Fruit fly (Drosophila melanogaster) whole organism, embryonic: ENCODE results near the gene Or67a.
A peak's percentile ranks its signal among the peaks of the same experiment; 100 is the strongest.

Source experiments
- Abd-B ChIP-seq: fragments of 200-800 bp; sonication (Bioruptor generic); optimal IDR thresholded peaks from 2 replicates; lab custom pipeline; 2018; ENCODE audit warnings: missing biosample characterization, mild to moderate bottlenecking, missing genetic modification characterization, moderate library complexity
- Aef1 ChIP-seq: fragments of 200-800 bp; sonication (Bioruptor generic); IDR thresholded peaks from 3 replicates; pipeline ENCODE4 v1.3.6; 2022; ENCODE audit warnings: missing biosample characterization, missing genetic modification characterization
- Bdp1 ChIP-seq: fragments of 200-800 bp; sonication (Bioruptor generic); optimal IDR thresholded peaks from 3 replicates; lab custom pipeline; 2016; ENCODE audit warnings: missing biosample characterization, missing genetic modification characterization
- CG10321 ChIP-seq: fragments of 200-800 bp; sonication (Bioruptor generic); IDR thresholded peaks from 2 replicates; pipeline ENCODE4 v1.3.6; 2022; ENCODE audit warnings: missing biosample characterization, missing genetic modification characterization
- CG10366 ChIP-seq: fragments of 200-800 bp; sonication (Bioruptor generic); IDR thresholded peaks from 2 replicates; pipeline ENCODE4 v1.3.6; 2022; ENCODE audit warnings: missing biosample characterization, missing genetic modification characterization
- CG12391 ChIP-seq: fragments of 200-800 bp; sonication (Bioruptor generic); optimal IDR thresholded peaks from 3 replicates; lab custom pipeline; 2018; ENCODE audit warnings: missing biosample characterization, mild to moderate bottlenecking, missing genetic modification characterization, moderate library complexity
- CG14050 ChIP-seq: fragments of 200-800 bp; sonication (Bioruptor generic); IDR thresholded peaks from 3 replicates; pipeline ENCODE4 v1.3.6; 2022; ENCODE audit warnings: missing biosample characterization, missing genetic modification characterization
- CG16779 ChIP-seq: fragments of 200-800 bp; sonication (Bioruptor generic); IDR thresholded peaks from 2 replicates; pipeline ENCODE4 v1.3.6; 2022; ENCODE audit warnings: missing biosample characterization, missing genetic modification characterization
- CG17361 ChIP-seq: fragments of 200-800 bp; sonication (Bioruptor generic); IDR thresholded peaks from 3 replicates; pipeline ENCODE4 v1.3.6; 2022; ENCODE audit warnings: missing biosample characterization, missing genetic modification characterization
- CG18599 ChIP-seq: fragments of 200-800 bp; sonication (Bioruptor generic); optimal IDR thresholded peaks from 3 replicates; lab custom pipeline; 2017; ENCODE audit warnings: missing biosample characterization, missing genetic modification characterization, mild to moderate bottlenecking, moderate library complexity, missing genetic modification reagents
- CG2678 ChIP-seq: fragments of 200-800 bp; sonication (Bioruptor generic); optimal IDR thresholded peaks from 3 replicates; lab custom pipeline; 2019; ENCODE audit warnings: missing biosample characterization, mild to moderate bottlenecking, missing genetic modification characterization, moderate library complexity
- CG30403 ChIP-seq: fragments of 200-800 bp; sonication (Bioruptor generic); optimal IDR thresholded peaks from 3 replicates; lab custom pipeline; 2016; ENCODE audit warnings: missing biosample characterization, missing genetic modification characterization
- CG3065 ChIP-seq: fragments of 200-800 bp; sonication (Bioruptor generic); optimal IDR thresholded peaks from 2 replicates; lab custom pipeline; 2016; ENCODE audit warnings: missing biosample characterization, missing genetic modification characterization
- CG4820 ChIP-seq: fragments of 200-800 bp; sonication (Bioruptor generic); optimal IDR thresholded peaks from 3 replicates; lab custom pipeline; 2016; ENCODE audit warnings: missing biosample characterization, missing genetic modification characterization
- CG6683 ChIP-seq: fragments of 200-800 bp; sonication (Bioruptor generic); optimal IDR thresholded peaks from 2 replicates; lab custom pipeline; 2017; ENCODE audit warnings: missing biosample characterization, mild to moderate bottlenecking, missing genetic modification characterization, missing genetic modification reagents
- CG6689 ChIP-seq: fragments of 200-800 bp; sonication (Bioruptor generic); IDR thresholded peaks from 2 replicates; pipeline ENCODE4 v1.3.6; 2022; ENCODE audit warnings: missing biosample characterization, missing genetic modification characterization
- CG9817 ChIP-seq: fragments of 200-800 bp; sonication (Bioruptor generic); optimal IDR thresholded peaks from 2 replicates; lab custom pipeline; 2018; ENCODE audit warnings: missing biosample characterization, mild to moderate bottlenecking, missing genetic modification characterization, moderate library complexity
- CoRest ChIP-seq: fragments of 200-800 bp; sonication (Bioruptor generic); optimal IDR thresholded peaks from 3 replicates; lab custom pipeline; 2018; ENCODE audit warnings: missing biosample characterization, mild to moderate bottlenecking, missing genetic modification characterization, moderate library complexity
- D19A ChIP-seq: fragments of 200-800 bp; optimal IDR thresholded peaks from 3 replicates; lab custom pipeline; 2019; ENCODE audit warnings: missing biosample characterization, mild to moderate bottlenecking, missing genetic modification characterization, moderate library complexity
- Dad ChIP-seq: fragments of 200-800 bp; sonication (Bioruptor generic); optimal IDR thresholded peaks from 3 replicates; lab custom pipeline; 2016; ENCODE audit warnings: missing biosample characterization, missing genetic modification characterization
- Dek ChIP-seq: fragments of 200-800 bp; sonication (Bioruptor generic); optimal IDR thresholded peaks from 3 replicates; lab custom pipeline; 2019; ENCODE audit warnings: missing biosample characterization, mild to moderate bottlenecking, missing genetic modification characterization, moderate library complexity
- Ets97D ChIP-seq: fragments of 200-800 bp; sonication (Bioruptor generic); optimal IDR thresholded peaks from 3 replicates; lab custom pipeline; 2016; ENCODE audit warnings: missing biosample characterization, missing genetic modification characterization
- H2.0 ChIP-seq: fragments of 200-800 bp; sonication (Bioruptor generic); IDR thresholded peaks from 2 replicates; pipeline ENCODE4 v1.3.6; 2022; ENCODE audit warnings: missing biosample characterization, missing genetic modification characterization
- MBD-R2 ChIP-seq: fragments of 200-800 bp; sonication (Bioruptor generic); IDR thresholded peaks from 2 replicates; pipeline ENCODE4 v1.3.6; 2022; ENCODE audit warnings: missing biosample characterization, missing genetic modification characterization
- Mrtf ChIP-seq: fragments of 200-800 bp; sonication (Bioruptor generic); IDR thresholded peaks from 3 replicates; pipeline ENCODE4 v1.3.6; 2022; ENCODE audit warnings: missing biosample characterization, missing genetic modification characterization
- NK7.1 ChIP-seq: fragments of 200-800 bp; sonication (Bioruptor generic); optimal IDR thresholded peaks from 3 replicates; lab custom pipeline; 2016; ENCODE audit warnings: missing biosample characterization, missing genetic modification characterization
- Sin3A ChIP-seq: fragments of >200 bp; optimal IDR thresholded peaks from 2 replicates; lab custom pipeline; 2018
- Spps ChIP-seq: fragments of 200-800 bp; sonication (Bioruptor generic); optimal IDR thresholded peaks from 2 replicates; lab custom pipeline; 2018; ENCODE audit warnings: missing biosample characterization, mild to moderate bottlenecking, missing genetic modification characterization
- Stat92E ChIP-seq, 3 experiments: fragments of >200 bp in 2 of 3; fragments of 200-800 bp in 1 of 3; sonication (Bioruptor generic) in 1 of 3; optimal IDR thresholded peaks; 2 replicates each; lab custom pipeline; 2017 to 2019; ENCODE audit warnings: missing biosample characterization in 3 of 3, missing genetic modification characterization in 3 of 3, mild to moderate bottlenecking in 1 of 3, moderate library complexity in 1 of 3
- TFAM ChIP-seq: fragments of 200-800 bp; sonication (Bioruptor generic); optimal IDR thresholded peaks from 2 replicates; lab custom pipeline; 2017; ENCODE audit warnings: missing biosample characterization, missing genetic modification characterization, inconsistent platforms
- al ChIP-seq: fragments of 200-800 bp; sonication (Bioruptor generic); IDR thresholded peaks from 2 replicates; pipeline ENCODE4 v1.3.6; 2022; ENCODE audit warnings: missing biosample characterization, missing genetic modification characterization
- ap ChIP-seq: fragments of 200-800 bp; sonication (Bioruptor generic); IDR thresholded peaks from 2 replicates; pipeline ENCODE4 v1.3.6; 2022; ENCODE audit warnings: missing biosample characterization, missing genetic modification characterization
- ash1 ChIP-seq: fragments of 200-800 bp; sonication (Bioruptor generic); optimal IDR thresholded peaks from 2 replicates; lab custom pipeline; 2018; ENCODE audit warnings: missing biosample characterization, mild to moderate bottlenecking, missing genetic modification characterization
- bab2 ChIP-seq: fragments of 200-800 bp; sonication (Bioruptor generic); optimal IDR thresholded peaks from 2 replicates; lab custom pipeline; 2016; ENCODE audit warnings: missing biosample characterization, missing genetic modification characterization
- bbx ChIP-seq: fragments of 200-800 bp; sonication (Bioruptor generic); IDR thresholded peaks from 2 replicates; pipeline ENCODE4 v1.3.6; 2022; ENCODE audit warnings: missing biosample characterization, missing genetic modification characterization; ENCODE audit not compliant: partially characterized antibody
- bsh ChIP-seq, 2 experiments: fragments of 200-800 bp; sonication (Bioruptor generic); optimal IDR thresholded peaks; 2 replicates each; lab custom pipeline; 2017 to 2018; ENCODE audit warnings: mild to moderate bottlenecking in 2 of 2, missing biosample characterization in 2 of 2, missing genetic modification characterization in 2 of 2, moderate library complexity in 1 of 2
- crp ChIP-seq, 2 experiments: fragments of 200-800 bp; sonication (Bioruptor generic); optimal IDR thresholded peaks; 2 replicates in 1 of 2; 3 replicates in 1 of 2; lab custom pipeline; 2017; ENCODE audit warnings: missing biosample characterization in 2 of 2, missing genetic modification characterization in 2 of 2, mild to moderate bottlenecking in 1 of 2, moderate library complexity in 1 of 2
- gsb-n ChIP-seq: fragments of 200-800 bp; sonication (Bioruptor generic); optimal IDR thresholded peaks from 3 replicates; lab custom pipeline; 2018; ENCODE audit warnings: missing biosample characterization, mild to moderate bottlenecking, missing genetic modification characterization
- her ChIP-seq: fragments of 200-800 bp; sonication (Bioruptor generic); optimal IDR thresholded peaks from 2 replicates; lab custom pipeline; 2016; ENCODE audit warnings: missing biosample characterization, missing genetic modification characterization
- hkb ChIP-seq, 2 experiments: fragments of 200-800 bp in 1 of 2; fragments of >200 bp in 1 of 2; sonication (Bioruptor generic) in 1 of 2; IDR thresholded peaks in 1 of 2; optimal IDR thresholded peaks in 1 of 2; 2 replicates each; pipeline versions ENCODE4 v1.3.6 to Lab custom; 2017 to 2022; ENCODE audit warnings: missing biosample characterization in 1 of 2, missing genetic modification characterization in 1 of 2
- ind ChIP-seq: fragments of 200-800 bp; sonication (Bioruptor generic); optimal IDR thresholded peaks from 3 replicates; lab custom pipeline; 2016; ENCODE audit warnings: missing biosample characterization, missing genetic modification characterization
- klu ChIP-seq: fragments of 200-800 bp; sonication (Bioruptor generic); IDR thresholded peaks from 2 replicates; pipeline ENCODE4 v1.3.6; 2022; ENCODE audit warnings: missing biosample characterization, missing genetic modification characterization
- lola ChIP-seq, 3 experiments: fragments of >200 bp in 2 of 3; fragments of 200-800 bp in 1 of 3; sonication (Bioruptor generic) in 1 of 3; optimal IDR thresholded peaks; 2 replicates each; lab custom pipeline; 2017 to 2019; ENCODE audit warnings: missing biosample characterization in 3 of 3, missing genetic modification characterization in 3 of 3, mild to moderate bottlenecking in 1 of 3, moderate library complexity in 1 of 3
- pan ChIP-seq, 4 experiments: fragments of >200 bp in 3 of 4; fragments of 200-800 bp in 1 of 4; sonication (Bioruptor generic) in 1 of 4; optimal IDR thresholded peaks in 3 of 4; IDR thresholded peaks in 1 of 4; 2 replicates each; pipeline versions ENCODE4 v1.3.6 to Lab custom; 2017 to 2022; ENCODE audit warnings: missing biosample characterization in 2 of 4, missing genetic modification characterization in 2 of 4, mixed read lengths in 1 of 4
- pzg ChIP-seq: fragments of 200-800 bp; sonication (Bioruptor generic); optimal IDR thresholded peaks from 3 replicates; lab custom pipeline; 2018; ENCODE audit warnings: missing biosample characterization, mild to moderate bottlenecking, missing genetic modification characterization, moderate library complexity
- run ChIP-seq: fragments of 200-800 bp; sonication (Bioruptor generic); optimal IDR thresholded peaks from 3 replicates; lab custom pipeline; 2018; ENCODE audit warnings: missing biosample characterization, mild to moderate bottlenecking, missing genetic modification characterization
- tgo ChIP-seq: fragments of 200-800 bp; sonication (Bioruptor generic); IDR thresholded peaks from 3 replicates; pipeline ENCODE4 v1.3.6; 2022; ENCODE audit warnings: missing biosample characterization, missing genetic modification characterization
- vvl ChIP-seq: fragments of 200-800 bp; sonication (Bioruptor generic); IDR thresholded peaks from 2 replicates; pipeline ENCODE4 v1.3.6; 2022; ENCODE audit warnings: missing biosample characterization, missing genetic modification characterization
- wek ChIP-seq: fragments of 200-800 bp; sonication (Bioruptor generic); optimal IDR thresholded peaks from 3 replicates; lab custom pipeline; 2018; ENCODE audit warnings: missing biosample characterization, mild to moderate bottlenecking, missing genetic modification characterization, moderate library complexity
- zfh2 ChIP-seq: fragments of 200-800 bp; sonication (Bioruptor generic); optimal IDR thresholded peaks from 2 replicates; lab custom pipeline; 2016; ENCODE audit warnings: missing biosample characterization, missing genetic modification characterization

The Or67a gene

dm6 chr3L:9508653-9509036 is 20.2 kb upstream of the Or67a start (continued):
- peak in 1 of 2 experiments; percentile 75 for TF ChIP-seq bsh (GFP tag; optimal IDR thresholded peaks at IDR 0.05; lab: Kevin White, UChicago)
- TF ChIP-seq CG30403 (GFP tag; lab: Kevin White, UChicago): peak; percentile 22
- peak; percentile 32; the same call in 1 of the 3 replicates for TF ChIP-seq tgo
- TF ChIP-seq CG10321 (GFP tag; lab: Robert Waterston, UW): no peak
- TF ChIP-seq CG6689: peak; percentile 51
- peak; percentile 2 for TF ChIP-seq zfh2 (GFP tag; lab: Kevin White, UChicago)
- TF ChIP-seq CG6683: peak; percentile 1
- TF ChIP-seq lola (GFP tag; optimal IDR thresholded peaks at IDR 0.05; lab: Kevin White, UChicago): peak in 1 of 3 experiments; percentile 61
- TF ChIP-seq hkb (optimal IDR thresholded peaks at IDR 0.05; lab: Kevin White, UChicago): no peak
- TF ChIP-seq hkb (GFP tag; IDR thresholded peaks at IDR 0.05; lab: Robert Waterston, UW): peak; percentile 54
- peak; percentile 79 for TF ChIP-seq gsb-n
- TF ChIP-seq pzg (GFP tag; lab: Kevin White, UChicago): no peak
- no peak for TF ChIP-seq CG16779 (GFP tag; lab: Robert Waterston, UW)
- TF ChIP-seq CG14050: no peak
- TF ChIP-seq ind (GFP tag; lab: Kevin White, UChicago): peak; percentile 59
- TF ChIP-seq klu (GFP tag; lab: Robert Waterston, UW): no peak
- peak; percentile 37 for TF ChIP-seq CG18599 (GFP tag; lab: Kevin White, UChicago)
- TF ChIP-seq Bdp1 (GFP tag; lab: Kevin White, UChicago): no peak
- no peak for TF ChIP-seq al (GFP tag; lab: Robert Waterston, UW)
- no peak for TF ChIP-seq CG3065 (GFP tag; lab: Kevin White, UChicago)
- TF ChIP-seq ash1 (GFP tag; lab: Kevin White, UChicago): no peak
- TF ChIP-seq ap (GFP tag; lab: Robert Waterston, UW): no peak
- TF ChIP-seq Aef1 (GFP tag; lab: Robert Waterston, UW): peak; percentile 17; the same call in 1 of the 3 replicates
- TF ChIP-seq vvl (GFP tag; lab: Robert Waterston, UW): peak; percentile 20; the same call in 1 of the 2 replicates
- no peak for TF ChIP-seq MBD-R2 (GFP tag; lab: Robert Waterston, UW)
- TF ChIP-seq Stat92E (GFP tag; optimal IDR thresholded peaks at IDR 0.05; lab: Kevin White, UChicago): no peak
- peak in 1 of 2 experiments; percentile 29 for TF ChIP-seq pan (optimal IDR thresholded peaks at IDR 0.05; lab: Kevin White, UChicago)
- TF ChIP-seq pan (GFP tag; optimal IDR thresholded peaks at IDR 0.05 in 1 of 2, IDR thresholded peaks at IDR 0.05 in 1 of 2): peak in 1 of 2 experiments; percentile 28
- TF ChIP-seq bab2 (GFP tag; lab: Kevin White, UChicago): no peak
- peak; percentile 74 for TF ChIP-seq CG17361 (GFP tag; lab: Robert Waterston, UW)
- peak; percentile 31; the same call in 1 of the 2 replicates for TF ChIP-seq CG10366 (GFP tag; lab: Robert Waterston, UW)
- TF ChIP-seq Mrtf (GFP tag; lab: Robert Waterston, UW): no peak
- TF ChIP-seq NK7.1 (GFP tag; lab: Kevin White, UChicago): no peak
- peak; percentile 35 for TF ChIP-seq run
- no peak for TF ChIP-seq TFAM (GFP tag; lab: Kevin White, UChicago)
- no peak for TF ChIP-seq H2.0 (GFP tag; lab: Robert Waterston, UW)
- peak; percentile 77 for TF ChIP-seq CG12391 (tag; lab: Kevin White, UChicago)
- peak; percentile 43 for TF ChIP-seq CG9817 (tag; lab: Kevin White, UChicago)
- TF ChIP-seq Dek (tag; lab: Kevin White, UChicago): peak; percentile 54
- no peak for TF ChIP-seq Abd-B (GFP tag; lab: Kevin White, UChicago)
- TF ChIP-seq CG4820 (GFP tag; lab: Kevin White, UChicago): no peak
- TF ChIP-seq wek (GFP tag; lab: Kevin White, UChicago): peak; percentile 16
- peak; percentile 61 for TF ChIP-seq CoRest (tag; lab: Kevin White, UChicago)
- TF ChIP-seq D19A: peak; percentile 80
- TF ChIP-seq Spps (tag; lab: Kevin White, UChicago): peak; percentile 38
- TF ChIP-seq Dad (GFP tag; lab: Kevin White, UChicago): no peak
- no peak for TF ChIP-seq Ets97D
- TF ChIP-seq CG2678 (tag; lab: Kevin White, UChicago): peak; percentile 75
- TF ChIP-seq her (GFP tag; lab: Kevin White, UChicago): no peak
- TF ChIP-seq crp (GFP tag; optimal IDR thresholded peaks at IDR 0.05; lab: Kevin White, UChicago): peak in 1 of 2 experiments; percentile 6
- TF ChIP-seq bbx: no peak
- TF ChIP-seq Sin3A (lab: Kevin White, UChicago): no peak
